Worm (Caenorhabditis elegans) whole organism, L3 larva: ENCODE data around the gene B0554.1.

ENCODE experiments used
- R02D3.7 ChIP-seq: fragments of 150-350 bp; optimal IDR thresholded peaks from 2 replicates; lab custom pipeline; 2014; ENCODE audit warnings: missing biosample characterization, missing genetic modification characterization
- ZK546.5 ChIP-seq: sonication (generic microtip); optimal IDR thresholded peaks from 2 replicates; lab custom pipeline; 2017; ENCODE audit warnings: missing biosample characterization, missing genetic modification characterization
- ceh-16 ChIP-seq: sonication (generic microtip); optimal IDR thresholded peaks from 2 replicates; lab custom pipeline; 2017; ENCODE audit warnings: missing biosample characterization, missing genetic modification characterization
- ceh-28 ChIP-seq: fragments of 150-350 bp; optimal IDR thresholded peaks from 2 replicates; lab custom pipeline; 2014; ENCODE audit warnings: missing biosample characterization, missing genetic modification reagents, missing genetic modification characterization
- ceh-82 ChIP-seq: fragments of 150-350 bp; optimal IDR thresholded peaks from 2 replicates; lab custom pipeline; 2014; ENCODE audit warnings: missing biosample characterization, missing genetic modification characterization
- ceh-9 ChIP-seq: sonication (generic microtip); optimal IDR thresholded peaks from 2 replicates; lab custom pipeline; 2018; ENCODE audit warnings: missing biosample characterization, missing genetic modification characterization
- daf-12 ChIP-seq: fragments of 150-350 bp; optimal IDR thresholded peaks from 2 replicates; lab custom pipeline; 2014; ENCODE audit warnings: missing biosample characterization, missing genetic modification reagents, missing genetic modification characterization
- egl-27 ChIP-seq: sonication (generic microtip); optimal IDR thresholded peaks from 4 replicates; lab custom pipeline; 2017; ENCODE audit warnings: missing biosample characterization, missing genetic modification reagents, missing genetic modification characterization
- egl-5 ChIP-seq: fragments of 150-350 bp; optimal IDR thresholded peaks from 2 replicates; lab custom pipeline; 2017; ENCODE audit warnings: missing biosample characterization, missing genetic modification reagents, missing genetic modification characterization, inconsistent platforms
- elt-1 ChIP-seq: fragments of 150-350 bp; optimal IDR thresholded peaks from 2 replicates; lab custom pipeline; 2014; ENCODE audit warnings: missing biosample characterization, missing genetic modification characterization
- elt-2 ChIP-seq: sonication (generic microtip); optimal IDR thresholded peaks from 2 replicates; lab custom pipeline; 2016; ENCODE audit warnings: missing genetic modification reagents, mild to moderate bottlenecking, missing genetic modification characterization, missing compliant biosample characterization
- eor-1 ChIP-seq, 2 experiments: fragments of 150-350 bp; optimal IDR thresholded peaks; 2 replicates each; lab custom pipeline; 2014 to 2018; ENCODE audit warnings: missing biosample characterization in 2 of 2, missing genetic modification characterization in 2 of 2
- fkh-10 ChIP-seq: sonication (generic microtip); optimal IDR thresholded peaks from 2 replicates; lab custom pipeline; 2017; ENCODE audit warnings: missing biosample characterization, missing genetic modification reagents, missing genetic modification characterization
- fkh-2 ChIP-seq: fragments of 150-350 bp; optimal IDR thresholded peaks from 2 replicates; lab custom pipeline; 2014; ENCODE audit warnings: missing biosample characterization, missing genetic modification reagents, missing genetic modification characterization
- lin-39 ChIP-seq: fragments of 150-350 bp; optimal IDR thresholded peaks from 2 replicates; lab custom pipeline; 2018; ENCODE audit warnings: missing biosample characterization, missing genetic modification reagents, missing genetic modification characterization
- nfya-1 ChIP-seq: sonication (generic microtip); optimal IDR thresholded peaks from 2 replicates; lab custom pipeline; 2017; ENCODE audit warnings: missing genetic modification characterization, mild to moderate bottlenecking, missing compliant biosample characterization, antibody characterized with exemption, moderate library complexity; ENCODE audit not compliant: insufficient read depth
- nhr-12 ChIP-seq: fragments of 150-350 bp; optimal IDR thresholded peaks from 2 replicates; lab custom pipeline; 2014; ENCODE audit warnings: missing biosample characterization, missing genetic modification characterization
- nhr-23 ChIP-seq: fragments of 150-350 bp; optimal IDR thresholded peaks from 2 replicates; lab custom pipeline; 2014; ENCODE audit warnings: missing biosample characterization, missing genetic modification reagents, missing genetic modification characterization
- nhr-237 ChIP-seq: fragments of 150-350 bp; optimal IDR thresholded peaks from 2 replicates; lab custom pipeline; 2014; ENCODE audit warnings: missing biosample characterization, missing genetic modification characterization
- nhr-28 ChIP-seq: fragments of 150-350 bp; optimal IDR thresholded peaks from 2 replicates; lab custom pipeline; 2014; ENCODE audit warnings: missing biosample characterization, missing genetic modification characterization
- nhr-43 ChIP-seq: sonication (generic microtip); optimal IDR thresholded peaks from 2 replicates; lab custom pipeline; 2016; ENCODE audit warnings: mild to moderate bottlenecking, missing genetic modification characterization, missing compliant biosample characterization; ENCODE audit not compliant: poor library complexity, severe bottlenecking
- pha-4 ChIP-seq: fragments of 150-350 bp; optimal IDR thresholded peaks from 2 replicates; lab custom pipeline; 2014; ENCODE audit warnings: missing biosample characterization, missing genetic modification reagents, missing genetic modification characterization
- pqm-1 ChIP-seq: fragments of 150-350 bp; optimal IDR thresholded peaks from 2 replicates; lab custom pipeline; 2017; ENCODE audit warnings: missing biosample characterization, missing genetic modification characterization, inconsistent platforms
- sea-2 ChIP-seq: fragments of 150-350 bp; sonication (generic microtip); optimal IDR thresholded peaks from 4 replicates; lab custom pipeline; 2014; ENCODE audit warnings: missing biosample characterization, missing genetic modification reagents, missing genetic modification characterization
- tbx-2 ChIP-seq: sonication (generic microtip); optimal IDR thresholded peaks from 2 replicates; lab custom pipeline; 2016; ENCODE audit warnings: mild to moderate bottlenecking, missing genetic modification characterization, missing compliant biosample characterization
- unc-39 ChIP-seq: sonication (generic microtip); optimal IDR thresholded peaks from 4 replicates; lab custom pipeline; 2017; ENCODE audit warnings: missing biosample characterization, missing genetic modification characterization
- zag-1 ChIP-seq: fragments of 150-350 bp; optimal IDR thresholded peaks from 2 replicates; lab custom pipeline; 2014; ENCODE audit warnings: missing biosample characterization, missing genetic modification characterization
- ztf-11 ChIP-seq: fragments of 150-350 bp; optimal IDR thresholded peaks from 2 replicates; lab custom pipeline; 2014; ENCODE audit warnings: missing biosample characterization, missing genetic modification characterization

B0554.1 gene

DNA sequence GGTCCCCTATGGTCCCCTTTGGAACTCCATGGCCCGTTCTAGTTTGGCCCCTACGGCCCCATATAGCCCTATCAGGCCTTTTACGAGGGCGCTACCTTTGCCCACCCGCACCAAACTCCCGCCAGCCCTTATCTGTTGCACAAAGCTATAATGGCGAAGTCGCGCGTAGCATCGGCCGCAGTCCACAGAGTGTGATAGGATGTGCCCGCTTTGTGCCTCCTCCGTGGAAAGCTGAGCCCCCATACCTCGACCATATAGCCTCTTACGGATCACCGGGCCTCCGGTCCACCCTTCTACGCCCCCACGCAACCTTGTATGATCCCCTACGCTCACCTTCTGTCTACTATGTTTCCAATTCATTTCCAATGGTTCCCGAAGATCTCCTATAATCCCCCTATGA lies 8.8 kb downstream of the B0554.1 start:
- no peak for TF ChIP-seq lin-39 (tag; lab: Kevin White, UChicago)
- no peak for TF ChIP-seq fkh-10
- TF ChIP-seq ceh-82 (tag; lab: Kevin White, UChicago): no peak
- no peak for TF ChIP-seq nfya-1
- no peak for TF ChIP-seq fkh-2 (tag; lab: Kevin White, UChicago)
- no peak for TF ChIP-seq nhr-237
- TF ChIP-seq pha-4 (tag; lab: Kevin White, UChicago): no peak
- no peak for TF ChIP-seq ceh-28 (tag; lab: Kevin White, UChicago)
- no peak for TF ChIP-seq unc-39 (tag; lab: Kevin White, UChicago)
- TF ChIP-seq elt-2: no peak

DNA sequence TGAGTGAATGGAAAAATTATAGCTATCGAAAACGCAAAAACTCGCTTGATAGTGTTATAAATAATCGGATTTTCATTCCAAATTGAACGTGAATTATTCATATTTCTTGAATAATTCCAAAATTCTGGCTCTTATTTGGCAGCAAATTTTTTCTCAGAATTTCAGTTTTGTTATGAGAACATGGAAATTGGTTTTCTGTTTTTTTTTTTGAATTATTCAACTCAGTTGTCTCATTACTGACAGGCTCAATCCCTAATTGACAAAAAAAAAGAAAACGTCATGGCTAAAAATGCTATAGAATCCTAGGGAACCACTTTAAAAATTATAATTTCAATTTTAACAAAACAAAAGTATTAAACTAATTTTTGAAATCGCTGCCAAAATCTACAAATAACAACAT lies 10.9 kb downstream of the B0554.1 start, which contains the start of gene srh-35:
srh-35 (minus strand) TSS at position 101 of the 400 bp plus-strand sequence.
- no peak for TF ChIP-seq zag-1
- TF ChIP-seq ceh-16: no peak
- no peak for TF ChIP-seq R02D3.7 (tag; lab: Kevin White, UChicago)
- no peak for TF ChIP-seq ceh-28 (tag; lab: Kevin White, UChicago)
- no peak for TF ChIP-seq unc-39 (tag; lab: Kevin White, UChicago)
- TF ChIP-seq pqm-1 (tag; lab: Kevin White, UChicago): no peak
- no peak for TF ChIP-seq elt-2
- TF ChIP-seq lin-39 (tag; lab: Kevin White, UChicago): no peak
- TF ChIP-seq ztf-11 (tag; lab: Kevin White, UChicago): no peak
- TF ChIP-seq eor-1 (tag; optimal IDR thresholded peaks at IDR 0.05; lab: Kevin White, UChicago): no peak
- no peak for TF ChIP-seq nhr-12
- TF ChIP-seq egl-5: no peak
- no peak for TF ChIP-seq tbx-2
- TF ChIP-seq, all 47 proteins: peak for 0

DNA sequence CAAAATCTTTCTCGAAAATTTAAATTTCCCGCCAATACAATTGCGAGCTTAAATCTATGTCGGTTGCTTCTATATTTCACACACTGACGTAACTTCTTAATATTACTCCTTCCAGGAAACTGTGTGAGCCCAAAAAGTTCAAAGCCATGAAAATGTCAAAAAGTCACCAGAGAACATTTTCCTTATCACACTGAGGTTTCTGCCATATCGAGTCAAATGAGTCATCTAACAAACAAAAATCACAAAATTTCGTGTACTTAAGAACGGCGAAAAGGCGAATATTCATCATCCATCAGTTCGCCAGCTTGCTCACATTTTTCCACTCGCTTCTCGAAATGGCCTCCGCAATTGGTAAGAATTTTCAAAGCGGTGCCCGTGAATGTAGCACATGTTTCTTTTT lies 11.5 kb downstream of the B0554.1 start, which contains the start of gene M02H5.8:
M02H5.8 (plus strand) TSS at position 297 of the 400 bp plus-strand sequence.
- TF ChIP-seq elt-2 (peak; percentile 57), R02D3.7 (tag; lab: Kevin White, UChicago) (no peak), pqm-1 (tag; lab: Kevin White, UChicago) (peak; percentile 47), nhr-12 (no peak)

DNA sequence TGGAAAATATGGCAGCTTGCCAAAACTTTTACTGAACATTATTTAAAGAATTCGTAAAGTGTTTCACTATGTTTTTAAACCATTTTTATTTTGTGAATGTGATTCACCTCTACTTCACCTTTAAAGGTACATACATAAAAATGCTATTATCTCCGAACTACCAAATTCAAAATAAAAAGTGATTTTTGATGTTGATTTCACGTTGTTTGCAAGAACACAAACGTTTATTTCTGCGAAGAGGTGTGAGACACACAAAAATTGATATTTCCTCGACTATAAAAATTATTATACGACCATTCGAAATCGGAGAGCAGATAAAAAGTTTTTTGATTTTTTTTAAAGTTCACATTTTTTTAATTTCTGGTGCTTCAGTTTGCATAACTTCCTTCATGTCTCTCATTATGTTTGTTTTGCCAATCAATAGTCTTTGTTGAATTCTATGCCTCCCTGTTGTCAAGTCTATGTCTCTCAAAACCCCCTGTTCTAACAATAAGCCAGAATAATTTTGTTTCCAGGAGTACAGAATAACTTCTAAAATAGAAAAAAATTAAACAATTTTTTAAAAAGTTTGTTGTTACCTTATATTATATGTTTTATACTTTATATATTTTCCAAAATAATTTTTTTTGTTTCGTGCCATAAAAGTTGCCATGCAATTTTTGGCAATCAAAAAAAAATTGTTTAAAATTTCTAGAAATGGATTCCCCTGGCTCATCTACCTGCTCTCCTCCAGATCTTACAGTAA lies 12.7 kb downstream of the B0554.1 start, which contains the start of gene nhr-123:
nhr-123 (plus strand) TSS at position 695 of the 745 bp plus-strand sequence.
- no peak for TF ChIP-seq lin-39 (tag; lab: Kevin White, UChicago)
- no peak for TF ChIP-seq ceh-9
- TF ChIP-seq ZK546.5 (tag; lab: Kevin White, UChicago): no peak
- no peak for TF ChIP-seq egl-27 (tag; lab: Kevin White, UChicago)
- no peak for TF ChIP-seq daf-12 (tag; lab: Kevin White, UChicago)
- TF ChIP-seq ceh-16: no peak
- TF ChIP-seq pha-4 (tag; lab: Kevin White, UChicago): peak; percentile 27
- no peak for TF ChIP-seq egl-5
- no peak for TF ChIP-seq sea-2 (GFP tag; lab: Kevin White, UChicago)
- peak; percentile 35 for TF ChIP-seq elt-2

DNA sequence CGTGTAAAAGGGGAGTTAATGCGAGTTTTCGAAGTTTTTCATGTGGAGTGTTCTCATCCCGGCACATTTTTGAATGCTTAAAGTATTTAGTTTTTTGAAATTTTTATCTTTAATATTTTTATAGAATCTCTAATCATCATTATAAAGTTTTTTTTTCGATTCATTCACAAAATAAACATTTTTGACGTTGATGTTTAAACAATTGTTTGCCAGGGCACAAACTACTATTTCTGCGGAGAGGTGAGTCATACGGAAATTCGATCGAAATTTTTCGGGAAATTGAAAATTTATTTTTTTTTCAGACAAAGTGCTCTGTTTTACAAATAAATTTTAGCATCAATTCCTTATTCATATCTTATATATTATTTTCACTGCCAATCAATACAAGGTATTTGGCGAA lies 15.4 kb downstream of the B0554.1 start, which contains the start of gene nhr-98:
nhr-98 (plus strand) TSS at position 301 of the 400 bp plus-strand sequence.
- TF ChIP-seq pha-4 (tag; lab: Kevin White, UChicago) (peak; percentile 2), nhr-43 (tag; lab: Kevin White, UChicago) (no peak), nhr-23 (tag; lab: Kevin White, UChicago) (no peak), sea-2 (GFP tag; lab: Kevin White, UChicago) (no peak), ZK546.5 (tag; lab: Kevin White, UChicago) (no peak), nhr-28 (tag; lab: Kevin White, UChicago) (no peak)
- TF ChIP-seq, all 47 proteins: peak for 1

DNA sequence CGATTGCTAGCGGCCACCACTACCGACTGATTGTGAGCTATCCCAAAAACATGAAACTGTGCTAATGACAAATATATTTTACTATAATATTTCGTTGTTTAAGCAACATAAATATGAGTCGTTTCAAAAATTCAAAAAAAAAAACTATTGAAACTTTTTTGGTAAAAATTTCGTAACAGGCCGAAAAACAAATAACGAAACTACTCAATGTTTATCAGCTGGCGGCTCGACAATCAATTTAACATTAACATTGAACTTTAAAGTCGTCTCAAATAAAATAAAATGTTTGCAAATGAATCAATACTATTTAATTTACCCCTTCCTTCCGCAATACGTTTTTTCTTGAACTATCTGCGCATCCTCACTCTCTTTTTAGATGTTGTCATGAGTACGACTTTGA lies 19.6 kb downstream of the B0554.1 start:
- TF ChIP-seq elt-2: peak; percentile 15
- TF ChIP-seq pha-4 (tag; lab: Kevin White, UChicago): peak; percentile 45
- TF ChIP-seq elt-1 (tag; lab: Kevin White, UChicago): no peak
- TF ChIP-seq eor-1 (tag; optimal IDR thresholded peaks at IDR 0.05; lab: Kevin White, UChicago): no peak
